Worm (Caenorhabditis elegans) whole organism, L4 larva: ENCODE measurements around the gene ZC155.2.
A peak's percentile ranks its signal among the peaks of the same experiment; 100 is the strongest.

ENCODE experiments used
- F44E2.7 ChIP-seq: fragments of 200-800 bp; sonication (Bioruptor generic); IDR thresholded peaks from 2 replicates; pipeline ENCODE4 v2.1.2; 2022; ENCODE audit warnings: missing genetic modification characterization, missing compliant biosample characterization
- F49E8.2 ChIP-seq: sonication (generic microtip); optimal IDR thresholded peaks from 2 replicates; lab custom pipeline; 2016; ENCODE audit warnings: missing compliant biosample characterization, mild to moderate bottlenecking, missing genetic modification characterization, borderline replicate concordance
- R02D3.7 ChIP-seq: fragments of 150-350 bp; sonication (generic microtip); optimal IDR thresholded peaks from 3 replicates; lab custom pipeline; 2014; ENCODE audit warnings: missing biosample characterization, missing genetic modification characterization
- T20F7.1 ChIP-seq: fragments of 200-800 bp; sonication (Bioruptor generic); optimal IDR thresholded peaks from 2 replicates; lab custom pipeline; 2018; ENCODE audit warnings: mild to moderate bottlenecking, missing genetic modification characterization, missing compliant biosample characterization
- Y105C5A.15 ChIP-seq: fragments of 200-800 bp; sonication (Bioruptor generic); IDR thresholded peaks from 2 replicates; pipeline ENCODE4 v1.3.6; 2022; ENCODE audit warnings: missing genetic modification characterization, missing compliant biosample characterization
- Y75B8A.6 ChIP-seq: fragments of 200-800 bp; sonication (Bioruptor generic); IDR thresholded peaks from 2 replicates; pipeline ENCODE4 v1.3.6; 2022; ENCODE audit warnings: missing genetic modification reagents, missing genetic modification characterization, missing compliant biosample characterization
- ZK546.5 ChIP-seq, 2 experiments: sonication (generic microtip); optimal IDR thresholded peaks; 2 replicates each; lab custom pipeline; 2017; ENCODE audit warnings: missing biosample characterization in 2 of 2, missing genetic modification characterization in 2 of 2
- aly-2 ChIP-seq: sonication (generic microtip); optimal IDR thresholded peaks from 2 replicates; lab custom pipeline; 2018; ENCODE audit warnings: missing biosample characterization, missing genetic modification characterization
- attf-4 ChIP-seq: sonication (generic microtip); optimal IDR thresholded peaks from 3 replicates; lab custom pipeline; 2017; ENCODE audit warnings: missing biosample characterization, missing genetic modification characterization
- ceh-20 ChIP-seq: fragments of 200-800 bp; sonication (Bioruptor generic); IDR thresholded peaks from 2 replicates; pipeline ENCODE4 v1.3.6; 2022; ENCODE audit warnings: missing genetic modification reagents, missing genetic modification characterization, missing compliant biosample characterization
- ceh-28 ChIP-seq: fragments of 150-350 bp; optimal IDR thresholded peaks from 2 replicates; lab custom pipeline; 2014; ENCODE audit warnings: missing biosample characterization, missing genetic modification reagents, missing genetic modification characterization
- ceh-62 ChIP-seq: sonication (generic microtip); optimal IDR thresholded peaks from 2 replicates; lab custom pipeline; 2017; ENCODE audit warnings: missing biosample characterization, missing genetic modification characterization
- ceh-82 ChIP-seq: sonication (generic microtip); optimal IDR thresholded peaks from 2 replicates; lab custom pipeline; 2017; ENCODE audit warnings: missing biosample characterization, missing genetic modification characterization
- cey-2 ChIP-seq: sonication (generic microtip); optimal IDR thresholded peaks from 3 replicates; lab custom pipeline; 2017; ENCODE audit warnings: missing genetic modification characterization, mild to moderate bottlenecking, missing compliant biosample characterization, antibody characterized with exemption, borderline replicate concordance; ENCODE audit not compliant: insufficient read depth
- daf-19 ChIP-seq: fragments of 200-800 bp; sonication (Bioruptor generic); conservative IDR thresholded peaks from 2 replicates; pipeline ENCODE4 v1.3.6; 2022; ENCODE audit warnings: missing genetic modification characterization, missing compliant biosample characterization
- dmd-6 ChIP-seq: fragments of 200-800 bp; sonication (Bioruptor generic); IDR thresholded peaks from 2 replicates; pipeline ENCODE4 v1.3.6; 2022; ENCODE audit warnings: missing genetic modification reagents, missing genetic modification characterization, missing compliant biosample characterization
- dmd-9 ChIP-seq: fragments of 200-800 bp; sonication (Bioruptor generic); IDR thresholded peaks from 2 replicates; pipeline ENCODE4 v1.3.6; 2022; ENCODE audit warnings: missing genetic modification reagents, missing genetic modification characterization, missing compliant biosample characterization
- duxl-1 ChIP-seq: sonication (generic microtip); optimal IDR thresholded peaks from 2 replicates; lab custom pipeline; 2016; ENCODE audit warnings: mild to moderate bottlenecking, missing genetic modification characterization, moderate library complexity, missing compliant biosample characterization; ENCODE audit not compliant: poor library complexity
- fkh-10 ChIP-seq: fragments of 150-350 bp; optimal IDR thresholded peaks from 2 replicates; lab custom pipeline; 2014; ENCODE audit warnings: missing biosample characterization, missing genetic modification reagents, missing genetic modification characterization
- hlh-11 ChIP-seq: fragments of 200-800 bp; sonication (Bioruptor generic); optimal IDR thresholded peaks from 2 replicates; lab custom pipeline; 2018; ENCODE audit warnings: mild to moderate bottlenecking, missing genetic modification characterization, missing compliant biosample characterization
- hlh-30 ChIP-seq: sonication (generic microtip); optimal IDR thresholded peaks from 2 replicates; lab custom pipeline; 2017; ENCODE audit warnings: antibody characterized with exemption, mild to moderate bottlenecking, missing genetic modification characterization, missing compliant biosample characterization; ENCODE audit not compliant: insufficient read depth
- jun-1 ChIP-seq: fragments of 150-350 bp; optimal IDR thresholded peaks from 2 replicates; lab custom pipeline; 2014; ENCODE audit warnings: missing biosample characterization, missing genetic modification reagents, missing genetic modification characterization
- lin-1 ChIP-seq: fragments of 200-800 bp; sonication (Bioruptor generic); IDR thresholded peaks from 2 replicates; pipeline ENCODE4 v1.3.6; 2022; ENCODE audit warnings: missing genetic modification reagents, missing genetic modification characterization, missing compliant biosample characterization
- lin-29 ChIP-seq: fragments of 200-800 bp; sonication (Bioruptor generic); IDR thresholded peaks from 2 replicates; pipeline ENCODE4 v1.3.6; 2022; ENCODE audit warnings: missing genetic modification reagents, missing genetic modification characterization, missing compliant biosample characterization
- lin-38 ChIP-seq: fragments of 200-800 bp; sonication (Bioruptor generic); IDR thresholded peaks from 2 replicates; pipeline ENCODE4 v1.3.6; 2022; ENCODE audit warnings: missing genetic modification reagents, missing genetic modification characterization, missing compliant biosample characterization
- mdl-1 ChIP-seq, 2 experiments: fragments of 150-350 bp in 1 of 2; sonication (generic microtip) in 1 of 2; optimal IDR thresholded peaks; 2 replicates each; lab custom pipeline; 2014 to 2017; ENCODE audit warnings: missing biosample characterization in 2 of 2, missing genetic modification characterization in 2 of 2
- mdt-29 ChIP-seq: fragments of 200-800 bp; sonication (Bioruptor generic); IDR thresholded peaks from 2 replicates; pipeline ENCODE4 v1.3.6; 2022; ENCODE audit warnings: missing genetic modification reagents, missing genetic modification characterization, missing compliant biosample characterization
- mes-2 ChIP-seq: sonication (generic microtip); optimal IDR thresholded peaks from 2 replicates; lab custom pipeline; 2016; ENCODE audit warnings: missing genotype, mild to moderate bottlenecking, missing genetic modification characterization, missing compliant biosample characterization; ENCODE audit not compliant: poor library complexity, severe bottlenecking
- mxl-3 ChIP-seq: fragments of 200-800 bp; sonication (Bioruptor generic); optimal IDR thresholded peaks from 2 replicates; lab custom pipeline; 2018; ENCODE audit warnings: mild to moderate bottlenecking, missing genetic modification characterization, missing compliant biosample characterization
- nhr-10 ChIP-seq: fragments of 150-350 bp; optimal IDR thresholded peaks from 2 replicates; lab custom pipeline; 2014; ENCODE audit warnings: missing biosample characterization, missing genetic modification characterization
- nhr-11 ChIP-seq: fragments of 150-350 bp; optimal IDR thresholded peaks from 2 replicates; lab custom pipeline; 2014; ENCODE audit warnings: missing biosample characterization, missing genetic modification characterization
- nhr-237 ChIP-seq: sonication (generic microtip); optimal IDR thresholded peaks from 2 replicates; lab custom pipeline; 2017; ENCODE audit warnings: missing biosample characterization, missing genetic modification characterization
- nhr-25 ChIP-seq: sonication (generic microtip); optimal IDR thresholded peaks from 2 replicates; lab custom pipeline; 2017; ENCODE audit warnings: missing genetic modification characterization, mild to moderate bottlenecking, missing compliant biosample characterization, antibody characterized with exemption, moderate library complexity, borderline replicate concordance; ENCODE audit not compliant: insufficient read depth
- nhr-48 ChIP-seq: sonication (generic microtip); optimal IDR thresholded peaks from 2 replicates; lab custom pipeline; 2016; ENCODE audit warnings: mild to moderate bottlenecking, missing genetic modification characterization, missing compliant biosample characterization
- nhr-6 ChIP-seq: fragments of 150-350 bp; optimal IDR thresholded peaks from 2 replicates; lab custom pipeline; 2014; ENCODE audit warnings: missing biosample characterization, missing genetic modification characterization
- nhr-76 ChIP-seq: fragments of 150-350 bp; optimal IDR thresholded peaks from 2 replicates; lab custom pipeline; 2014; ENCODE audit warnings: missing biosample characterization, missing genetic modification characterization
- nhr-77 ChIP-seq: fragments of 150-350 bp; optimal IDR thresholded peaks from 2 replicates; lab custom pipeline; 2014; ENCODE audit warnings: missing biosample characterization, missing genetic modification characterization
- pha-4 ChIP-seq, 2 experiments: fragments of 150-350 bp in 1 of 2; fragments of 200-800 bp in 1 of 2; sonication (Bioruptor generic) in 1 of 2; IDR thresholded peaks in 1 of 2; optimal IDR thresholded peaks in 1 of 2; 2 replicates each; pipeline versions ENCODE4 v1.3.6 to Lab custom; 2014 to 2022; ENCODE audit warnings: missing genetic modification characterization in 2 of 2, missing genetic modification reagents in 2 of 2, missing biosample characterization in 1 of 2, missing compliant biosample characterization in 1 of 2
- pqm-1 ChIP-seq: sonication (generic microtip); optimal IDR thresholded peaks from 2 replicates; lab custom pipeline; 2017; ENCODE audit warnings: missing biosample characterization, missing genetic modification characterization
- rbr-2 ChIP-seq: sonication (generic microtip); optimal IDR thresholded peaks from 2 replicates; lab custom pipeline; 2016; ENCODE audit warnings: missing genotype, missing genetic modification characterization, missing compliant biosample characterization
- sdz-12 ChIP-seq: fragments of 200-800 bp; sonication (Bioruptor generic); optimal IDR thresholded peaks from 2 replicates; lab custom pipeline; 2018; ENCODE audit warnings: mild to moderate bottlenecking, missing genetic modification characterization, missing compliant biosample characterization
- set-16 ChIP-seq: fragments of 200-800 bp; sonication (Bioruptor generic); IDR thresholded peaks from 2 replicates; pipeline ENCODE4 v1.3.6; 2022; ENCODE audit warnings: missing genetic modification reagents, missing genetic modification characterization, missing compliant biosample characterization
- skn-1 ChIP-seq: fragments of 150-350 bp; optimal IDR thresholded peaks from 2 replicates; lab custom pipeline; 2014; ENCODE audit warnings: missing biosample characterization, missing genetic modification characterization
- snpc-1.2 ChIP-seq: fragments of 200-800 bp; sonication (Bioruptor generic); IDR thresholded peaks from 2 replicates; pipeline ENCODE4 v1.3.6; 2022; ENCODE audit warnings: missing genetic modification reagents, missing genetic modification characterization, missing compliant biosample characterization
- spr-3 ChIP-seq: fragments of 200-800 bp; sonication (Bioruptor generic); optimal IDR thresholded peaks from 2 replicates; lab custom pipeline; 2018; ENCODE audit warnings: mild to moderate bottlenecking, missing genetic modification characterization, missing compliant biosample characterization
- tag-97 ChIP-seq: fragments of 200-800 bp; sonication (Bioruptor generic); IDR thresholded peaks from 2 replicates; pipeline ENCODE4 v1.3.6; 2022; ENCODE audit warnings: missing genetic modification characterization, missing compliant biosample characterization
- tra-1 ChIP-seq: fragments of 200-800 bp; sonication (Bioruptor generic); IDR thresholded peaks from 2 replicates; pipeline ENCODE4 v1.3.6; 2022; ENCODE audit warnings: missing genetic modification reagents, missing genetic modification characterization, missing compliant biosample characterization
- unc-130 ChIP-seq: sonication (generic microtip); optimal IDR thresholded peaks from 2 replicates; lab custom pipeline; 2016; ENCODE audit warnings: missing genetic modification reagents, missing genetic modification characterization, missing compliant biosample characterization
- vab-7 ChIP-seq: fragments of 200-800 bp; sonication (Bioruptor generic); IDR thresholded peaks from 2 replicates; pipeline ENCODE4 v1.3.6; 2022; ENCODE audit warnings: missing genetic modification reagents, missing genetic modification characterization, missing compliant biosample characterization
- zag-1 ChIP-seq: fragments of 150-350 bp; optimal IDR thresholded peaks from 2 replicates; lab custom pipeline; 2014; ENCODE audit warnings: missing biosample characterization, missing genetic modification characterization
- zip-2 ChIP-seq: fragments of 150-350 bp; optimal IDR thresholded peaks from 2 replicates; lab custom pipeline; 2014; ENCODE audit warnings: missing biosample characterization, missing genetic modification characterization

The ZC155.2 gene

DNA sequence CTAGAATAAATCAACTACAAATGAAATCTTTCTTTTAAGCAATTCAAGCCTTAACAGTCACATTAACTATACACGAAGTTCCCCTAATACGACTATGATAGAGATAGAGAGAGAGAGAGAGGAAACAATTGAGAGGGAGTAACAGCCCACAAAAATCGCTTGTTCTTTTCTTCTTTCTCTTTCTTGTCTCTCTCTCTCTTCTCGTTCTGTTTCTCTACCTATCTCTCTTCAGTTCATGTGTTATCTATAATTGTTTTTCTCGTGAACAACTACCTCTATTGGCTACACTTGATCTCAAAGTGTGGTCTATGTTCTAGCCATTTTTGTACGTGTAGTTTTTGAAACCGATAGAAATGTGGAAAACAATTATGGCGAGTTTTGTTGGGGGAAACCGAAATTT, 16.1 kb upstream of the ZC155.2 start (continued):
- no peak for TF ChIP-seq aly-2 (tag; lab: Kevin White, UChicago)
- no peak for TF ChIP-seq ZK546.5 (tag; optimal IDR thresholded peaks at IDR 0.05; lab: Kevin White, UChicago)
- no peak for TF ChIP-seq set-16 (GFP tag; lab: Robert Waterston, UW)
- TF ChIP-seq vab-7, result no peak
- peak; percentile 28 for TF ChIP-seq rbr-2 (tag; lab: Kevin White, UChicago)
- TF ChIP-seq pqm-1 (tag; lab: Kevin White, UChicago), result peak; percentile 54
- TF ChIP-seq sdz-12 (GFP tag; lab: Kevin White, UChicago), result no peak
- TF ChIP-seq ceh-28 (tag; lab: Kevin White, UChicago), result no peak
- TF ChIP-seq tag-97, result no peak
- TF ChIP-seq R02D3.7 (tag; lab: Kevin White, UChicago), result no peak
- no peak for TF ChIP-seq dmd-9
- TF ChIP-seq lin-1 (GFP tag; lab: Robert Waterston, UW), result no peak
- TF ChIP-seq mdl-1 (tag; optimal IDR thresholded peaks at IDR 0.05; lab: Kevin White, UChicago), result peak in 1 of 2 experiments; percentile 75
- peak; percentile 97 for TF ChIP-seq nhr-77
- peak; percentile 80 for TF ChIP-seq hlh-30
- peak; percentile 83 for TF ChIP-seq hlh-11 (tag; lab: Kevin White, UChicago)
- no peak for TF ChIP-seq daf-19 (GFP tag; lab: Robert Waterston, UW)
- 0 out of 2 replicates have a peak, but pooled peaks have one; percentile 18 for TF ChIP-seq pha-4 (GFP tag; IDR thresholded peaks at IDR 0.05; lab: Robert Waterston, UW)
- TF ChIP-seq pha-4 (tag; optimal IDR thresholded peaks at IDR 0.05; lab: Kevin White, UChicago), result no peak
- no peak for TF ChIP-seq snpc-1.2 (GFP tag; lab: Robert Waterston, UW)
- no peak for TF ChIP-seq unc-130 (GFP tag; lab: Kevin White, UChicago)
- TF ChIP-seq mdt-29 (GFP tag; lab: Robert Waterston, UW), result no peak
- TF ChIP-seq nhr-25, result peak; percentile 59
- TF ChIP-seq F49E8.2 (tag; lab: Kevin White, UChicago), result no peak
- TF ChIP-seq zag-1 (tag; lab: Kevin White, UChicago), result no peak
- TF ChIP-seq duxl-1 (tag; lab: Kevin White, UChicago), result no peak
- no peak for TF ChIP-seq skn-1 (tag; lab: Kevin White, UChicago)
- TF ChIP-seq nhr-6, result peak; percentile 78
- peak; percentile 46 for TF ChIP-seq T20F7.1
- TF ChIP-seq tra-1 (GFP tag; lab: Robert Waterston, UW), result 0 out of 2 replicates have a peak, but pooled peaks have one; percentile 27
- TF ChIP-seq mes-2 (tag; lab: Kevin White, UChicago), result peak; percentile 35
- TF ChIP-seq lin-38 (GFP tag; lab: Robert Waterston, UW), result no peak
- TF ChIP-seq nhr-76 (tag; lab: Kevin White, UChicago), result no peak
- no peak for TF ChIP-seq cey-2 (tag; lab: Kevin White, UChicago)
- peak; percentile 11 for TF ChIP-seq nhr-48
- TF ChIP-seq fkh-10 (GFP tag; lab: Kevin White, UChicago), result no peak
- no peak for TF ChIP-seq Y75B8A.6
- TF ChIP-seq attf-4 (tag; lab: Kevin White, UChicago), result no peak
- TF ChIP-seq lin-29 (GFP tag; lab: Robert Waterston, UW), result no peak
- TF ChIP-seq ceh-82 (tag; lab: Kevin White, UChicago), result no peak
- TF ChIP-seq mxl-3 (GFP tag; lab: Kevin White, UChicago), result peak; percentile 10
- no peak for TF ChIP-seq ceh-20 (GFP tag; lab: Robert Waterston, UW)
- TF ChIP-seq dmd-6 (GFP tag; lab: Robert Waterston, UW), result peak; percentile 69
- no peak for TF ChIP-seq zip-2 (tag; lab: Kevin White, UChicago)
- TF ChIP-seq F44E2.7 (GFP tag; lab: Robert Waterston, UW), result no peak
- no peak for TF ChIP-seq spr-3 (GFP tag; lab: Kevin White, UChicago)
- no peak for TF ChIP-seq Y105C5A.15
- peak; percentile 85 for TF ChIP-seq nhr-11
- no peak for TF ChIP-seq jun-1 (tag; lab: Kevin White, UChicago)
- peak; percentile 47 for TF ChIP-seq nhr-10 (tag; lab: Kevin White, UChicago)
- TF ChIP-seq nhr-237 (tag; lab: Kevin White, UChicago), result no peak
- TF ChIP-seq ceh-62 (tag; lab: Kevin White, UChicago), result no peak
